Worm (Caenorhabditis elegans) whole organism, L2 larva: Measurements from ENCODE around the gene unc-85.

Source experiments
- C34F6.9 ChIP-seq: fragments of 150-350 bp; optimal IDR thresholded peaks from 2 replicates; lab custom pipeline; 2014; ENCODE audit warnings: missing biosample characterization, missing genetic modification characterization
- F13H6.1 ChIP-seq: sonication (generic microtip); optimal IDR thresholded peaks from 2 replicates; lab custom pipeline; 2016; ENCODE audit warnings: missing genetic modification characterization, missing compliant biosample characterization
- R02D3.7 ChIP-seq: fragments of 150-350 bp; optimal IDR thresholded peaks from 2 replicates; lab custom pipeline; 2014; ENCODE audit warnings: missing biosample characterization, missing genetic modification characterization
- Y55F3AM.14 ChIP-seq: fragments of 200-800 bp; sonication (Bioruptor generic); optimal IDR thresholded peaks from 2 replicates; lab custom pipeline; 2018; ENCODE audit warnings: mild to moderate bottlenecking, missing genetic modification characterization, missing compliant biosample characterization
- ZK546.5 ChIP-seq: sonication (generic microtip); optimal IDR thresholded peaks from 2 replicates; lab custom pipeline; 2017; ENCODE audit warnings: missing biosample characterization, missing genetic modification characterization
- alr-1 ChIP-seq: fragments of 150-350 bp; optimal IDR thresholded peaks from 2 replicates; lab custom pipeline; 2014; ENCODE audit warnings: missing biosample characterization, missing genetic modification characterization
- aly-2 ChIP-seq: fragments of 150-350 bp; optimal IDR thresholded peaks from 2 replicates; lab custom pipeline; 2014; ENCODE audit warnings: missing biosample characterization, missing genetic modification characterization
- ceh-16 ChIP-seq: fragments of 150-350 bp; optimal IDR thresholded peaks from 2 replicates; lab custom pipeline; 2014; ENCODE audit warnings: missing biosample characterization, missing genetic modification characterization
- ceh-82 ChIP-seq: fragments of 150-350 bp; optimal IDR thresholded peaks from 2 replicates; lab custom pipeline; 2014; ENCODE audit warnings: missing biosample characterization, missing genetic modification characterization
- crh-2 ChIP-seq: sonication (generic microtip); optimal IDR thresholded peaks from 2 replicates; lab custom pipeline; 2017; ENCODE audit warnings: missing biosample characterization, missing genetic modification characterization
- egl-27 ChIP-seq: sonication (generic microtip); optimal IDR thresholded peaks from 3 replicates; lab custom pipeline; 2017; ENCODE audit warnings: missing biosample characterization, missing genetic modification reagents, missing genetic modification characterization
- elt-1 ChIP-seq: fragments of 150-350 bp; optimal IDR thresholded peaks from 2 replicates; lab custom pipeline; 2014; ENCODE audit warnings: missing biosample characterization, missing genetic modification characterization
- elt-3 ChIP-seq: sonication (generic microtip); optimal IDR thresholded peaks from 2 replicates; lab custom pipeline; 2017; ENCODE audit warnings: missing biosample characterization, missing genetic modification characterization
- fos-1 ChIP-seq: fragments of 150-350 bp; optimal IDR thresholded peaks from 2 replicates; lab custom pipeline; 2014; ENCODE audit warnings: missing biosample characterization, missing genetic modification characterization
- gmeb-1 ChIP-seq: fragments of 150-350 bp; optimal IDR thresholded peaks from 2 replicates; lab custom pipeline; 2014; ENCODE audit warnings: missing biosample characterization, missing genetic modification characterization
- lin-11 ChIP-seq: fragments of 150-350 bp; sonication (generic microtip); optimal IDR thresholded peaks from 2 replicates; lab custom pipeline; 2014; ENCODE audit warnings: missing biosample characterization, missing genetic modification characterization, inconsistent platforms, mixed read lengths
- lin-13 ChIP-seq: fragments of 150-350 bp; optimal IDR thresholded peaks from 2 replicates; lab custom pipeline; 2014; ENCODE audit warnings: missing biosample characterization, missing genetic modification reagents, missing genetic modification characterization
- lin-39 ChIP-seq: fragments of 150-350 bp; optimal IDR thresholded peaks from 2 replicates; lab custom pipeline; 2014; ENCODE audit warnings: missing biosample characterization, missing genetic modification reagents, missing genetic modification characterization
- lsy-2 ChIP-seq, 2 experiments: fragments of 150-350 bp in 1 of 2; sonication (generic microtip) in 1 of 2; optimal IDR thresholded peaks; 2 replicates each; lab custom pipeline; 2014 to 2017; ENCODE audit warnings: missing biosample characterization in 2 of 2, missing genetic modification characterization in 2 of 2
- mdl-1 ChIP-seq, 2 experiments: fragments of 150-350 bp in 1 of 2; sonication (generic microtip) in 1 of 2; optimal IDR thresholded peaks; 2 replicates each; lab custom pipeline; 2017; ENCODE audit warnings: missing biosample characterization in 2 of 2, missing genetic modification characterization in 2 of 2
- nhr-10 ChIP-seq: sonication (generic microtip); optimal IDR thresholded peaks from 2 replicates; lab custom pipeline; 2017; ENCODE audit warnings: missing biosample characterization, missing genetic modification characterization
- nhr-11 ChIP-seq: fragments of 150-350 bp; optimal IDR thresholded peaks from 2 replicates; lab custom pipeline; 2014; ENCODE audit warnings: missing biosample characterization, missing genetic modification characterization
- nhr-129 ChIP-seq: fragments of 150-350 bp; optimal IDR thresholded peaks from 2 replicates; lab custom pipeline; 2014; ENCODE audit warnings: missing biosample characterization, missing genetic modification characterization
- nhr-21 ChIP-seq: fragments of 150-350 bp; optimal IDR thresholded peaks from 2 replicates; lab custom pipeline; 2014; ENCODE audit warnings: missing biosample characterization, missing genetic modification characterization
- nhr-23 ChIP-seq: fragments of 150-350 bp; optimal IDR thresholded peaks from 2 replicates; lab custom pipeline; 2014; ENCODE audit warnings: missing biosample characterization, missing genetic modification reagents, missing genetic modification characterization
- nhr-237 ChIP-seq: fragments of 150-350 bp; optimal IDR thresholded peaks from 2 replicates; lab custom pipeline; 2014; ENCODE audit warnings: missing biosample characterization, missing genetic modification characterization
- nhr-77 ChIP-seq: fragments of 150-350 bp; optimal IDR thresholded peaks from 2 replicates; lab custom pipeline; 2014; ENCODE audit warnings: missing biosample characterization, missing genetic modification characterization
- peb-1 ChIP-seq: fragments of 150-350 bp; optimal IDR thresholded peaks from 2 replicates; lab custom pipeline; 2014; ENCODE audit warnings: missing biosample characterization, missing genetic modification characterization
- sem-4 ChIP-seq: fragments of 150-350 bp; optimal IDR thresholded peaks from 2 replicates; lab custom pipeline; 2014; ENCODE audit warnings: missing biosample characterization, missing genetic modification reagents, missing genetic modification characterization
- skn-1 ChIP-seq: sonication (generic microtip); optimal IDR thresholded peaks from 2 replicates; lab custom pipeline; 2017; ENCODE audit warnings: missing biosample characterization, missing genetic modification characterization
- sma-3 ChIP-seq: sonication (generic microtip); optimal IDR thresholded peaks from 2 replicates; lab custom pipeline; 2016; ENCODE audit warnings: missing genetic modification reagents, missing genetic modification characterization, missing compliant biosample characterization
- sma-9 ChIP-seq, 2 experiments: fragments of 150-350 bp in 1 of 2; sonication (generic microtip) in 1 of 2; optimal IDR thresholded peaks; 2 replicates each; lab custom pipeline; 2014 to 2016; ENCODE audit warnings: missing genetic modification characterization in 2 of 2, mild to moderate bottlenecking in 1 of 2, missing biosample characterization in 1 of 2, missing compliant biosample characterization in 1 of 2, missing genetic modification reagents in 1 of 2, moderate library complexity in 1 of 2
- snpc-4 ChIP-seq: fragments of 150-350 bp; optimal IDR thresholded peaks from 2 replicates; lab custom pipeline; 2014; ENCODE audit warnings: missing biosample characterization, missing genetic modification characterization
- unc-39 ChIP-seq: fragments of 150-350 bp; optimal IDR thresholded peaks from 2 replicates; lab custom pipeline; 2014; ENCODE audit warnings: missing biosample characterization, missing genetic modification characterization
- unc-55 ChIP-seq: fragments of 150-350 bp; sonication (generic microtip); optimal IDR thresholded peaks from 3 replicates; lab custom pipeline; 2014; ENCODE audit warnings: missing biosample characterization, missing genetic modification reagents, missing genetic modification characterization
- unc-62 ChIP-seq: fragments of 150-350 bp; optimal IDR thresholded peaks from 2 replicates; lab custom pipeline; 2014; ENCODE audit warnings: missing biosample characterization, missing genetic modification reagents, missing genetic modification characterization
- zag-1 ChIP-seq: fragments of 150-350 bp; optimal IDR thresholded peaks from 2 replicates; lab custom pipeline; 2014; ENCODE audit warnings: missing biosample characterization, missing genetic modification characterization
- ztf-4 ChIP-seq: fragments of 150-350 bp; optimal IDR thresholded peaks from 2 replicates; lab custom pipeline; 2014; ENCODE audit warnings: missing biosample characterization, missing genetic modification characterization

The unc-85 gene

ce11 chrII:4726120-4726519 lies 24.3 kb downstream of the unc-85 start, which contains the start of gene F10G7.10:
TSS of gene F10G7.10 (minus strand) at chrII:4726264.
- TF ChIP-seq lin-13 (GFP tag; lab: Kevin White, UChicago) (no peak), unc-55 (peak; percentile 24), nhr-21 (tag; lab: Kevin White, UChicago) (no peak), lin-11 (tag; lab: Kevin White, UChicago) (no peak), lsy-2 (tag; optimal IDR thresholded peaks at IDR 0.05; lab: Kevin White, UChicago) (peak in 1 of 2 experiments; percentile 35), elt-1 (tag; lab: Kevin White, UChicago) (no peak), aly-2 (no peak)

- TF ChIP-seq R02D3.7 (tag; lab: Kevin White, UChicago) = no peak
- no peak for TF ChIP-seq ZK546.5 (tag; lab: Kevin White, UChicago)
- no peak for TF ChIP-seq egl-27 (tag; lab: Kevin White, UChicago)
- TF ChIP-seq crh-2 = no peak
- no peak for TF ChIP-seq zag-1 (tag; lab: Kevin White, UChicago)
- no peak for TF ChIP-seq unc-55
- no peak for TF ChIP-seq sem-4 (tag; lab: Kevin White, UChicago)
- TF ChIP-seq nhr-237 (tag; lab: Kevin White, UChicago) = no peak
- TF ChIP-seq alr-1 (tag; lab: Kevin White, UChicago) = no peak
- TF ChIP-seq ceh-82 (tag; lab: Kevin White, UChicago) = no peak
- no peak for TF ChIP-seq nhr-21 (tag; lab: Kevin White, UChicago)
- no peak for TF ChIP-seq nhr-77 (tag; lab: Kevin White, UChicago)
- no peak for TF ChIP-seq unc-39 (tag; lab: Kevin White, UChicago)
- TF ChIP-seq skn-1 (tag; lab: Kevin White, UChicago) = no peak
- TF ChIP-seq nhr-129 (tag; lab: Kevin White, UChicago) = no peak
- TF ChIP-seq ceh-16 (tag; lab: Kevin White, UChicago) = no peak
- no peak for TF ChIP-seq sma-9 (GFP tag; optimal IDR thresholded peaks at IDR 0.05; lab: Kevin White, UChicago)
- TF ChIP-seq sma-9 (tag; optimal IDR thresholded peaks at IDR 0.05; lab: Kevin White, UChicago) = no peak
- no peak for TF ChIP-seq gmeb-1
- no peak for TF ChIP-seq lin-39 (tag; lab: Kevin White, UChicago)
Measured at ce11 chrII:4726750-4727384, 25.0 kb downstream of the unc-85 start.

ce11 chrII:4727769-4728168 lies 25.9 kb downstream of the unc-85 start, which contains the start of gene ttr-41:
TSS of gene ttr-41 (minus strand) at chrII:4727869.
- TF ChIP-seq sem-4 (tag; lab: Kevin White, UChicago) (no peak), unc-62 (no peak), R02D3.7 (tag; lab: Kevin White, UChicago) (no peak), crh-2 (no peak), F13H6.1 (no peak), nhr-23 (no peak)

- TF ChIP-seq elt-3 (tag; lab: Kevin White, UChicago) (no peak), lsy-2 (tag; optimal IDR thresholded peaks at IDR 0.05; lab: Kevin White, UChicago) (peak in 1 of 2 experiments; percentile 61), sma-9 (GFP tag; optimal IDR thresholded peaks at IDR 0.05; lab: Kevin White, UChicago) (peak; percentile 65), sma-9 (tag; optimal IDR thresholded peaks at IDR 0.05; lab: Kevin White, UChicago) (no peak), fos-1 (tag; lab: Kevin White, UChicago) (peak; percentile 95), C34F6.9 (tag; lab: Kevin White, UChicago) (peak; percentile 46), R02D3.7 (tag; lab: Kevin White, UChicago) (no peak), nhr-11 (tag; lab: Kevin White, UChicago) (no peak), skn-1 (tag; lab: Kevin White, UChicago) (no peak), ztf-4 (no peak), nhr-237 (tag; lab: Kevin White, UChicago) (no peak), sma-3 (GFP tag; lab: Kevin White, UChicago) (peak; percentile 3), Y55F3AM.14 (no peak), nhr-10 (tag; lab: Kevin White, UChicago) (no peak), peb-1 (tag; lab: Kevin White, UChicago) (no peak), snpc-4 (tag; lab: Kevin White, UChicago) (no peak), crh-2 (peak; percentile 76), mdl-1 (tag; optimal IDR thresholded peaks at IDR 0.05; lab: Kevin White, UChicago) (no peak), nhr-129 (tag; lab: Kevin White, UChicago) (peak; percentile 72), F13H6.1 (peak; percentile 65)
Measured at ce11 chrII:4728687-4729086, 26.8 kb downstream of the unc-85 start.
